Worm (Caenorhabditis elegans): Measurements from ENCODE around the gene H39E23.3.

DNA sequence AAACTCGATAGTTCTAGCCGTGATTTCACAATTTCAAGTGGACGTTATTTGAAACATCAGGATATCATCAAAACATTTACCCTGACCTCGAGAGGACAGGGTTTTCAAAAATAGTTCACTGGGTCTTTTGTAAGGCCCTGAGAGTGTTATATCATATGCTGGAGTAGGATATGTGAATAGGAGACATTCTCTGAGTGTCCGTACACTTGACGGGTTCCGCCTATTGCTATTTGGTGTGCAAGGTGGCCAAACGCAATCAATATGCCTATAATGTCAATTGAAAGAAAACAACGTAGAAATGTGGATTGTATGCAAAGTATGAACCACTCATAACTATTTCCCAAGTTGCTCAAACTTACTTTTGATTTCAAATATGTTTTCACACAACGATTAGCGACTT is 10.3 kb upstream of the H39E23.3 start:
- TF ChIP-seq lin-15B (tag; optimal IDR thresholded peaks at IDR 0.05) (no peak), nhr-11 (tag; optimal IDR thresholded peaks at IDR 0.05) (no peak), madf-9 (GFP tag; conservative IDR thresholded peaks at IDR 0.05) (no peak), egl-27 (tag; optimal IDR thresholded peaks at IDR 0.05) (no peak)
